Fruit fly (Drosophila melanogaster) whole organism, prepupa: Measurements from ENCODE around the gene Polr1H.

Source experiments
- CG10631 ChIP-seq: fragments of 200-800 bp; sonication (Bioruptor generic); optimal IDR thresholded peaks from 2 replicates; lab custom pipeline; 2016; ENCODE audit warnings: missing biosample characterization, missing genetic modification characterization
- CG11294 ChIP-seq: fragments of 200-800 bp; sonication (Bioruptor generic); IDR thresholded peaks from 2 replicates; pipeline ENCODE4 v1.3.6; 2022; ENCODE audit warnings: missing biosample characterization, missing genetic modification characterization
- CG15336 ChIP-seq: fragments of 200-800 bp; sonication (Bioruptor generic); IDR thresholded peaks from 2 replicates; pipeline ENCODE4 v1.3.6; 2022; ENCODE audit warnings: missing biosample characterization, missing genetic modification characterization
- CG16779 ChIP-seq: fragments of 200-800 bp; sonication (Bioruptor generic); optimal IDR thresholded peaks from 3 replicates; lab custom pipeline; 2017; ENCODE audit warnings: missing biosample characterization, mild to moderate bottlenecking, missing genetic modification characterization
- CG3919 ChIP-seq: fragments of 200-800 bp; sonication (Bioruptor generic); optimal IDR thresholded peaks from 3 replicates; lab custom pipeline; 2016; ENCODE audit warnings: missing biosample characterization, missing genetic modification characterization
- CG4318 ChIP-seq: fragments of 200-800 bp; sonication (Bioruptor generic); optimal IDR thresholded peaks from 3 replicates; lab custom pipeline; 2017; ENCODE audit warnings: missing biosample characterization, mild to moderate bottlenecking, missing genetic modification characterization
- CG6276 ChIP-seq: fragments of 200-800 bp; sonication (Bioruptor generic); optimal IDR thresholded peaks from 2 replicates; lab custom pipeline; 2017; ENCODE audit warnings: missing biosample characterization, mild to moderate bottlenecking, missing genetic modification characterization
- CG6854 ChIP-seq: fragments of 200-800 bp; sonication (Bioruptor generic); optimal IDR thresholded peaks from 2 replicates; lab custom pipeline; 2017; ENCODE audit warnings: missing biosample characterization, mild to moderate bottlenecking, missing genetic modification characterization
- CG8319 ChIP-seq: fragments of 200-800 bp; sonication (Bioruptor generic); optimal IDR thresholded peaks from 3 replicates; lab custom pipeline; 2016; ENCODE audit warnings: missing biosample characterization, missing genetic modification characterization
- Eip78C ChIP-seq: fragments of 200-800 bp; sonication (Bioruptor generic); peaks from one replicate; lab custom pipeline; 2016; ENCODE audit warnings: missing biosample characterization, missing genetic modification characterization
- Eip93F ChIP-seq: fragments of 200-800 bp; sonication (Bioruptor generic); optimal IDR thresholded peaks from 2 replicates; lab custom pipeline; 2016; ENCODE audit warnings: missing biosample characterization, mild to moderate bottlenecking, missing genetic modification characterization
- Ets96B ChIP-seq: fragments of 200-800 bp; optimal IDR thresholded peaks from 2 replicates; lab custom pipeline; 2019; ENCODE audit warnings: missing biosample characterization, mild to moderate bottlenecking, missing genetic modification characterization, moderate library complexity
- Hr38 ChIP-seq: sonication (Bioruptor generic); optimal IDR thresholded peaks from 2 replicates; lab custom pipeline; 2016; ENCODE audit warnings: missing biosample characterization, missing genetic modification characterization
- Hr39 ChIP-seq: fragments of 200-800 bp; sonication (Bioruptor generic); optimal IDR thresholded peaks from 2 replicates; lab custom pipeline; 2016; ENCODE audit warnings: missing biosample characterization, missing genetic modification characterization
- Hr4 ChIP-seq: fragments of 200-800 bp; sonication (Bioruptor generic); optimal IDR thresholded peaks from 3 replicates; lab custom pipeline; 2016; ENCODE audit warnings: missing biosample characterization, missing genetic modification characterization
- Lpt ChIP-seq: fragments of 200-800 bp; sonication (Bioruptor generic); optimal IDR thresholded peaks from 3 replicates; lab custom pipeline; 2016; ENCODE audit warnings: missing biosample characterization, missing genetic modification characterization
- Met ChIP-seq: fragments of 200-800 bp; sonication (Bioruptor generic); optimal IDR thresholded peaks from 3 replicates; lab custom pipeline; 2016; ENCODE audit warnings: missing biosample characterization, missing genetic modification characterization
- Sox102F ChIP-seq: fragments of 200-800 bp; sonication (Bioruptor generic); optimal IDR thresholded peaks from 2 replicates; lab custom pipeline; 2016; ENCODE audit warnings: missing biosample characterization, mild to moderate bottlenecking, missing genetic modification characterization
- Sox15 ChIP-seq: fragments of 200-800 bp; sonication (Bioruptor generic); optimal IDR thresholded peaks from 3 replicates; lab custom pipeline; 2016; ENCODE audit warnings: missing biosample characterization, missing genetic modification characterization
- achi ChIP-seq: fragments of 200-800 bp; sonication (Bioruptor generic); optimal IDR thresholded peaks from 3 replicates; lab custom pipeline; 2016; ENCODE audit warnings: missing biosample characterization, missing genetic modification characterization
- acj6 ChIP-seq: fragments of 200-800 bp; sonication (Bioruptor generic); optimal IDR thresholded peaks from 3 replicates; lab custom pipeline; 2016; ENCODE audit warnings: missing biosample characterization, missing genetic modification characterization
- cyc ChIP-seq: fragments of 200-800 bp; sonication (Bioruptor generic); optimal IDR thresholded peaks from 3 replicates; lab custom pipeline; 2016; ENCODE audit warnings: missing biosample characterization, missing genetic modification characterization
- dac ChIP-seq: fragments of 200-800 bp; sonication (Bioruptor generic); optimal IDR thresholded peaks from 2 replicates; lab custom pipeline; 2017; ENCODE audit warnings: missing biosample characterization, mild to moderate bottlenecking, missing genetic modification characterization
- dsx ChIP-seq: fragments of 200-800 bp; optimal IDR thresholded peaks from 3 replicates; lab custom pipeline; 2019; ENCODE audit warnings: missing biosample characterization, mild to moderate bottlenecking, missing genetic modification characterization, moderate library complexity; ENCODE audit not compliant: poor library complexity, severe bottlenecking
- eg ChIP-seq: fragments of 200-800 bp; sonication (Bioruptor generic); IDR thresholded peaks from 3 replicates; pipeline ENCODE4 v1.3.6; 2022; ENCODE audit warnings: missing biosample characterization, missing genetic modification characterization
- esn ChIP-seq: fragments of 200-800 bp; sonication (Bioruptor generic); optimal IDR thresholded peaks from 2 replicates; lab custom pipeline; 2016; ENCODE audit warnings: missing biosample characterization, mild to moderate bottlenecking, missing genetic modification characterization, moderate library complexity
- fd59A ChIP-seq: fragments of 200-800 bp; sonication (Bioruptor generic); optimal IDR thresholded peaks from 2 replicates; lab custom pipeline; 2017; ENCODE audit warnings: missing biosample characterization, mild to moderate bottlenecking, missing genetic modification characterization, missing genetic modification reagents
- net ChIP-seq: fragments of 200-800 bp; sonication (Bioruptor generic); optimal IDR thresholded peaks from 3 replicates; lab custom pipeline; 2016; ENCODE audit warnings: missing biosample characterization, missing genetic modification characterization
- spab ChIP-seq: fragments of 200-800 bp; sonication (Bioruptor generic); optimal IDR thresholded peaks from 2 replicates; lab custom pipeline; 2017; ENCODE audit warnings: missing biosample characterization, mild to moderate bottlenecking, missing genetic modification characterization, missing genetic modification reagents
- ss ChIP-seq, 2 experiments: fragments of 200-800 bp; sonication (Bioruptor generic); optimal IDR thresholded peaks; 2 replicates in 1 of 2; 3 replicates in 1 of 2; lab custom pipeline; 2017 to 2018; ENCODE audit warnings: mild to moderate bottlenecking in 2 of 2, missing biosample characterization in 2 of 2, missing genetic modification characterization in 2 of 2, moderate library complexity in 1 of 2
- topi ChIP-seq: fragments of 200-800 bp; sonication (Bioruptor generic); optimal IDR thresholded peaks from 3 replicates; lab custom pipeline; 2016; ENCODE audit warnings: missing biosample characterization, missing genetic modification characterization
- vri ChIP-seq: fragments of 200-800 bp; sonication (Bioruptor generic); optimal IDR thresholded peaks from 3 replicates; lab custom pipeline; 2016; ENCODE audit warnings: missing biosample characterization, mild to moderate bottlenecking, missing genetic modification characterization

Polr1H gene

DNA sequence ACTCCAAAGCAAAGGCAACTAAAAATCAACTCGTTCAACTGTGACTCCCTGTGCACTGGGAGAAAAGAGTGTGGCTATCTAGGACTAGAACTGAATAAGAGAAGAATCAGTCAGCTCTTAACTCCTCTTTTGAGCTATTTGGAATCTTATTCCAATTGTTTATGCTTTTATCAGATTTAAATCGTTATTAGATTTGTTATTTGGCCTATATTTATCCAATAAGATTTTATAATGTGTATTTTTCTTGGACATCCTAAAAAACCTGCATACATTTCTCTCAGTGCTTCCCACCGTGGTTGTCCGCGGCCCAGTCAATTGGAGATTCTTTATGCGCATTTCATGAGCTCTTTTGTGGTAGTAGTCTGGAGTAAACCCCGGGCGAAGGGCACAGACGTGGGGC is 3.8 kb upstream of the Polr1H start (continued):
- TF ChIP-seq CG10631 (peak; percentile 94), vri (GFP tag; lab: Kevin White, UChicago) (peak; percentile 87), CG6276 (GFP tag; lab: Kevin White, UChicago) (peak; percentile 74), Sox15 (GFP tag; lab: Kevin White, UChicago) (peak; percentile 88), Hr39 (GFP tag; lab: Kevin White, UChicago) (peak; percentile 93), CG4318 (GFP tag; lab: Kevin White, UChicago) (peak; percentile 66), CG11294 (peak; percentile 74), CG8319 (GFP tag; lab: Kevin White, UChicago) (peak; percentile 90), net (GFP tag; lab: Kevin White, UChicago) (peak; percentile 91), CG3919 (GFP tag; lab: Kevin White, UChicago) (peak; percentile 94), ss (GFP tag; optimal IDR thresholded peaks at IDR 0.05; lab: Kevin White, UChicago) (peak; percentile 90 to 94), CG15336 (GFP tag; lab: Robert Waterston, UW) (peak; percentile 88), dac (GFP tag; lab: Kevin White, UChicago) (peak; percentile 38), Met (GFP tag; lab: Kevin White, UChicago) (peak; percentile 92), achi (GFP tag; lab: Kevin White, UChicago) (peak; percentile 91), Hr38 (GFP tag; lab: Kevin White, UChicago) (no peak)

dm6 chr3R:21780086-21780485 is 2.4 kb upstream of the Polr1H start:
- TF ChIP-seq dsx (GFP tag; lab: Kevin White, UChicago) (peak; percentile 79), cyc (GFP tag; lab: Kevin White, UChicago) (no peak)

DNA sequence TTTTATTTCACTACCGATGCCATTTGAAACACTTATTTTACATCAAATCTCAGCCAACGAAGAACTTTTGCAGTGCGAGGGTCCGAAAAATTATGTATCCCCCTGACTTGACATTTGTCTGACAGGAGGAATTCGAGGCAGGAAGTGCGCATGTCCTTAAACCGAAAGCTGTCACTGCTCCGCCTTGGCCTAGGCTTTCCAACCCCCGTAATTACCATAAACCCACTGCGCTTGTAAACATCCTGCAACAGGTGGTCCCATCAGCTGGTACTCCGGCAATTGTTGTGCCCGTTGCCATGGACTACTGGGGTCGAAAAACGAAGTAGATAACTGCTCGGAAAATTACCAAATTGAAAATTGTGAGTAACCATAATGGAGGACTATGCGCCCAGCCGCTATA is 1.9 kb downstream of the Polr1H start, which contains the start of the genes GABA-B-R2 and CG6800:
TSS of gene GABA-B-R2 (minus strand) at position 75 of the 400 bp plus-strand sequence.
TSS of gene CG6800 (plus strand) at position 373 of the 400 bp plus-strand sequence.
- peak; percentile 65 for TF ChIP-seq achi (GFP tag; lab: Kevin White, UChicago)
- TF ChIP-seq CG6854 (GFP tag; lab: Kevin White, UChicago), result no peak
- TF ChIP-seq, all 60 proteins: peak for 1

- TF ChIP-seq fd59A (no peak), esn (GFP tag; lab: Kevin White, UChicago) (no peak), Ets96B (tag; lab: Kevin White, UChicago) (no peak), Lpt (GFP tag; lab: Kevin White, UChicago) (no peak), Eip78C (GFP tag; lab: Kevin White, UChicago) (no peak), dac (GFP tag; lab: Kevin White, UChicago) (no peak), ss (GFP tag; optimal IDR thresholded peaks at IDR 0.05; lab: Kevin White, UChicago) (no peak), spab (GFP tag; lab: Kevin White, UChicago) (no peak), Hr4 (GFP tag; lab: Kevin White, UChicago) (no peak), acj6 (GFP tag; lab: Kevin White, UChicago) (no peak), CG4318 (GFP tag; lab: Kevin White, UChicago) (no peak), Hr39 (GFP tag; lab: Kevin White, UChicago) (no peak)
- TF ChIP-seq, all 60 proteins: peak for 0
These were observed 8.4 kb downstream of the Polr1H start, which contains the start of gene Burs for dm6 chr3R:21769218-21769617. TSS of gene Burs (plus strand) at chr3R:21769518.

DNA sequence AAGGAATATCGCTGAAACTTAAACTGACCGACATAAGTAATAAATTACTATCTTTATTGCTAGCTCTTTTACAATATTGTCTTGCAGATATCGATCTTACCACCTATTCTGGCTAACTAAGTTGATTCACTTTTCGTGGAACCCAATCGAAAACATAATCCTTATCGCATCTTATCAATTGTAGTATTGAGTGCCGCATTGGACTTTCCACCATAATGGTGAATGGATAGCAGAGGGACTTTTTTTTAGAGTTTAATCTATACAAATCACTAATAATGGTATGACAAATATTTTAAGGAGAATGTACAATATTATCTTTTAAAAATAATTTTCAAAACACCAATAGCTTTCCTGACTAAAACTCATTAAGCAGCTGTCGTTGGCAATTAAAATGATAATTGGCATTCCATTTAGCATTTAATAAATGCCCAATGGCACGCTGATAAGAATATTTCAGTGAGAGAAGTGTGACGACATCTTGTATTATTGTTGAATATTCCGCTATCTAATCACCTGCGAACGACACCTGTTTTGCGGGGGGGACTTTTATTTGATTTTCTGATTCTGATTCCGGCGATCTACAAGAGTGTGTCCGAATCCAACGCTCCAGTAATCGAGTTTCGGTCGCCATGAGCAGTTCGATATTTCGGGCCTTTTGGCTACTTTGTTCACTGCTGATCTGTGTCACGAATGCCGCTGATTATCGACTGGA is 19.3 kb downstream of the Polr1H start, which contains the start of gene CG42335:
TSS of gene CG42335 (plus strand) at position 620 of the 712 bp plus-strand sequence.
- no peak for TF ChIP-seq eg (GFP tag; lab: Robert Waterston, UW)
- TF ChIP-seq CG16779 (tag; lab: Kevin White, UChicago), result no peak
- TF ChIP-seq topi (GFP tag; lab: Kevin White, UChicago), result no peak
- no peak for TF ChIP-seq dac (GFP tag; lab: Kevin White, UChicago)
- no peak for TF ChIP-seq Sox15 (GFP tag; lab: Kevin White, UChicago)
- peak; percentile 60 for TF ChIP-seq Eip93F
- no peak for TF ChIP-seq Sox102F (GFP tag; lab: Kevin White, UChicago)
- TF ChIP-seq vri (GFP tag; lab: Kevin White, UChicago), result peak; percentile 81
